Worm (Caenorhabditis elegans): ENCODE results near the gene unc-105.

DNA sequence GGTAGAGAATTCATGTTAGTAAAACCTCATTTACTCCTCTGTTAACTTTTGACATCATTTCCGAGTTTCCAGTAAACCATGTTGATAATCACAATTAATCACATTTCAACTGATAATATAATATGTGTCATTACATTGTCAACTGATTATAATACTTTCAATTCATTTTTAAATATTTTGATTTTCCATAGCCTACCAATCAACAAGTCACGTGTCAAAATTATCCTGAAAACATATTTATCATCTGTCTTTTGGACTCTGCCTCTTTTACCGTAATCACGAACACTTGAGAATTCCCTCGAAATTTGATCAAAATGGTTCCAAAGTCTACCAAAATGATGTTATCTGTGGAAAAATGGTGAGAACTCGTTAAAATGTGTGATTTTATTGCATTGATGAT, 42.2 kb upstream of the unc-105 start:
- TF ChIP-seq flh-1 (GFP tag; optimal IDR thresholded peaks at IDR 0.05) (no peak), nhr-12 (tag; optimal IDR thresholded peaks at IDR 0.05) (no peak), nhr-237 (tag; optimal IDR thresholded peaks at IDR 0.05) (no peak), elt-1 (tag; optimal IDR thresholded peaks at IDR 0.05; ENCODE audit: borderline replicate concordance, insufficient read depth) (no peak), unc-62 (GFP tag; optimal IDR thresholded peaks at IDR 0.05) (no peak), mab-5 (tag; optimal IDR thresholded peaks at IDR 0.05) (no peak), lin-32 (GFP tag; optimal IDR thresholded peaks at IDR 0.05) (no peak), snpc-4 (tag; optimal IDR thresholded peaks at IDR 0.05) (no peak), ces-1 (GFP tag; optimal IDR thresholded peaks at IDR 0.05) (no peak), nhr-2 (tag; optimal IDR thresholded peaks at IDR 0.05) (no peak), hlh-1 (tag; optimal IDR thresholded peaks at IDR 0.05) (no peak)
